Fruit fly (Drosophila melanogaster): ENCODE results near the gene dpr5.

The dpr5 gene

dm6 chr3R:11499715-11500235 is at the start of gene dpr5:
Gene dpr5 (plus strand): TSS chr3R:11499984.
- TF ChIP-seq Hr96 (GFP tag; optimal IDR thresholded peaks at IDR 0.05): no peak
- TF ChIP-seq Clk (GFP tag; optimal IDR thresholded peaks at IDR 0.05): no peak
- no peak for TF ChIP-seq cic (GFP tag; optimal IDR thresholded peaks at IDR 0.05)
- TF ChIP-seq CG7045 (GFP tag; optimal IDR thresholded peaks at IDR 0.05): no peak

dm6 chr3R:11451207-11451841 is 48.5 kb upstream of the dpr5 start, which contains the start of gene sals:
Gene sals (minus strand): TSS chr3R:11451791.
- no peak for TF ChIP-seq toe (GFP tag; optimal IDR thresholded peaks at IDR 0.05)
- TF ChIP-seq Mnt (GFP tag; optimal IDR thresholded peaks at IDR 0.05): no peak
- no peak for TF ChIP-seq Hr96 (GFP tag; optimal IDR thresholded peaks at IDR 0.05)

DNA sequence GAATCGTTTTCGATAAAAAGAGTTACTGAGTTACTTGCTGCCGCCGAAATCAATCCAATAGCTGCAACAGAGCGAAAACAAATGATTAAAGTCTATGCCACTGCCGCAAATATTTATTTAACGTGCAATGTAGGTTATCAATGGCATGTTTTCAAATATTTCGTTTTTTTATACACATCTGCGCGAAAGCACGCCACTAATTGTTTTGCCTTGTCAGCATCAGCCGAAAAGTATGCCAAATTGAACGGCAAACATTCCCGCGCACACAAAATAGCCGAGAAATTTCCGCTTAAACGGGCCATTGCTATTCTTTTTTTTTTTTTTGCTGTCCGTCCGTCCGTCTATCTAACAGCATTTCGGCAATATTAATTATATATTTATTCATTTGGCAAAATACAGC is 47.7 kb upstream of the dpr5 start:
- no peak for TF ChIP-seq cic (GFP tag; optimal IDR thresholded peaks at IDR 0.05)
- TF ChIP-seq Hr96 (GFP tag; optimal IDR thresholded peaks at IDR 0.05): no peak
- no peak for TF ChIP-seq CG12768 (GFP tag; optimal IDR thresholded peaks at IDR 0.05)
- TF ChIP-seq CG14711 (tag; optimal IDR thresholded peaks at IDR 0.05): no peak
- TF ChIP-seq CG33017 (tag; optimal IDR thresholded peaks at IDR 0.05): no peak
- no peak for TF ChIP-seq CG1620 (GFP tag; optimal IDR thresholded peaks at IDR 0.05)
- no peak for TF ChIP-seq pad (GFP tag; optimal IDR thresholded peaks at IDR 0.05)
- no peak for TF ChIP-seq Clk (GFP tag; optimal IDR thresholded peaks at IDR 0.05)
- no peak for TF ChIP-seq CG11617 (GFP tag; optimal IDR thresholded peaks at IDR 0.05)
- no peak for TF ChIP-seq CG7101 (tag; optimal IDR thresholded peaks at IDR 0.05)
- TF ChIP-seq toe (GFP tag; optimal IDR thresholded peaks at IDR 0.05): no peak
- no peak for TF ChIP-seq CG5204 (GFP tag; optimal IDR thresholded peaks at IDR 0.05)
- TF ChIP-seq CG7045 (GFP tag; optimal IDR thresholded peaks at IDR 0.05): no peak

DNA sequence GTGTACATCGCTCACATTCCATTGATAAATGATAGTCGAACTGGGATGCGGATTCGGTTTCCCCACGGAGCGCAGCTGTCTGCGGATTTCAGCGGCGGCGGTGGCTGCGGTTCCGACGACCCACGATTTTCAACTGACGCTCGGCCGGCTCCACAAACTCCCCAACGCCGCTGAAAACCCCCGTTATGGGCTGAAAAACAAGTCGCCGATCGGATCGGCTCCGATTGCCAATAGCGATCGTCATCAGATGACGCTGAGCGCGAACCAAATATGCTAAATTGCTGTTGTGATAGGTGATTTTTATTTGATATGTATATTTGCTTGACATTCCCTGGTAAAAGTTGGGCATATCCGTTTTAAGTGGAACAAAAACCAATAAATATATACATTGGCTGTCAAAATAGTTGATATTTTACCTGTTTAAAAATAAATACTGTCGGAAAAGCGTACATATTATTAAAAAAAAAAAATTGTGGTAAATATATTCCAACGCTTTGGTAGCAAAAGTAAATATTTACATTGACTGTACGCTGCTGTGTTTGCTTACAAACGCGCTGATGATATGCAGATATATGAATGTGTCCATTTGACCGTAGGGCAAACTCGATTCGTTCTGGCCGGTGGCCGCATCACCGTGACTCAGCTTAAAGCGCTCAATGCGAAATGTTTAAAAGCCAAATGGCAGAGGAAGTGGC is 45.4 kb upstream of the dpr5 start:
- TF ChIP-seq Clk (GFP tag; optimal IDR thresholded peaks at IDR 0.05): peak; percentile 49
- peak; percentile 71 for TF ChIP-seq tj (GFP tag; optimal IDR thresholded peaks at IDR 0.05)
- peak; percentile 48 for TF ChIP-seq ovo (GFP tag; optimal IDR thresholded peaks at IDR 0.05)
- TF ChIP-seq cic (GFP tag; optimal IDR thresholded peaks at IDR 0.05): peak; percentile 57
- TF ChIP-seq pad (GFP tag; optimal IDR thresholded peaks at IDR 0.05): peak; percentile 61
- TF ChIP-seq CG7101 (tag; optimal IDR thresholded peaks at IDR 0.05): peak; percentile 68
- peak; percentile 73 for TF ChIP-seq CG11617 (GFP tag; optimal IDR thresholded peaks at IDR 0.05)
- TF ChIP-seq bab1 (GFP tag; optimal IDR thresholded peaks at IDR 0.05): peak; percentile 81
- TF ChIP-seq CG1620 (GFP tag; optimal IDR thresholded peaks at IDR 0.05): peak; percentile 34
- TF ChIP-seq CG5204 (GFP tag; optimal IDR thresholded peaks at IDR 0.05): peak; percentile 58
- TF ChIP-seq CG12768 (GFP tag; optimal IDR thresholded peaks at IDR 0.05): peak; percentile 64
- no peak for TF ChIP-seq Crg-1 (GFP tag; optimal IDR thresholded peaks at IDR 0.05)
- TF ChIP-seq CG33017 (tag; optimal IDR thresholded peaks at IDR 0.05): peak; percentile 78
- TF ChIP-seq toe (GFP tag; optimal IDR thresholded peaks at IDR 0.05): peak; percentile 46
- peak; percentile 56 for TF ChIP-seq CG7045 (GFP tag; optimal IDR thresholded peaks at IDR 0.05)
- no peak for TF ChIP-seq Mnt (GFP tag; optimal IDR thresholded peaks at IDR 0.05)
- TF ChIP-seq Hr96 (GFP tag; optimal IDR thresholded peaks at IDR 0.05): peak; percentile 25
- TF ChIP-seq CG14711 (tag; optimal IDR thresholded peaks at IDR 0.05): peak; percentile 55
- TF ChIP-seq cnc (optimal IDR thresholded peaks at IDR 0.05): peak; percentile 69 to 92
- TF ChIP-seq kay (GFP tag; ENCODE audit: borderline replicate concordance): peak; percentile 87

DNA sequence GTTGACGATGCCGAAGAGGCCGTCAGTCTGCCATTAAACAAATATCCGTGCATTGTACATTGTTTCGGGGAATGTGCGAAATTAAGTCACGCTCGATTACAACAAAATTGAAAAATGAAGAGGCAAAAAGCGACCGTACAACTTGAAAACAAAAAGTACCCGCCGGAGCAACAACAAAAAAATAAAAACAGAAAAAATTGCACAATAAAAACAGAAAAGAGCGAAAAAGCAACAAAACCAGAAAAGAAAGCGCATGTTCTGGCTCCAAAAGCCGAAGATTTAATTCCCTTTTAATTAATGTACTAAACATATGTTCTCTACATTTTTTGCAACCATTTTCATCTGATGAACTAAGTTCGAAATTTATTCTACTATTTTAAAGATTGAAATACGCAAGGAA is 43.2 kb upstream of the dpr5 start:
- TF ChIP-seq CG11617 (GFP tag; optimal IDR thresholded peaks at IDR 0.05) (no peak), CG7101 (tag; optimal IDR thresholded peaks at IDR 0.05) (no peak), cic (GFP tag; optimal IDR thresholded peaks at IDR 0.05) (no peak), Crg-1 (GFP tag; optimal IDR thresholded peaks at IDR 0.05) (no peak), CG1620 (GFP tag; optimal IDR thresholded peaks at IDR 0.05) (no peak), pad (GFP tag; optimal IDR thresholded peaks at IDR 0.05) (no peak), cnc (optimal IDR thresholded peaks at IDR 0.05) (no peak), tj (GFP tag; optimal IDR thresholded peaks at IDR 0.05) (no peak), CG7045 (GFP tag; optimal IDR thresholded peaks at IDR 0.05) (no peak), Hr96 (GFP tag; optimal IDR thresholded peaks at IDR 0.05) (no peak), ovo (GFP tag; optimal IDR thresholded peaks at IDR 0.05) (no peak), Clk (GFP tag; optimal IDR thresholded peaks at IDR 0.05) (no peak), bab1 (GFP tag; optimal IDR thresholded peaks at IDR 0.05) (no peak), kay (GFP tag; ENCODE audit: borderline replicate concordance) (no peak), CG14711 (tag; optimal IDR thresholded peaks at IDR 0.05) (no peak), toe (GFP tag; optimal IDR thresholded peaks at IDR 0.05) (no peak), CG33017 (tag; optimal IDR thresholded peaks at IDR 0.05) (no peak), CG5204 (GFP tag; optimal IDR thresholded peaks at IDR 0.05) (no peak)

DNA sequence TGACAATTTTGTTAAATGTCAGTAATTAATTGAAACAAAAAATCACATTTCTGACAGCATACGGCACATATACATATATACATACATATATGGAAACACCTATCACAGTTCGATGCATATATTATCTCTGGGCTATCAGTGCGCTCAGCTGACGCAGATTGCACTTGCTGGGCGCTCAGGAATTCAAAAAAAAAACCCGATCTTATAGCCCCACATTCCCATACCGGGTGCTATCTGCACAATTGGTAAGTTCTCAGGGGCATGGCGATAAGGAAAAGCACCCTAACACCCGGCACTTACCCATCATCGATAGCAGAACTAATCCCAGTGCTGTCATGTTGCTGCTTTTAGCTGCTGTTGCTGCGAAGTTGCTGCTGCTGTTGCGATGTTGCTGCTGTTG is 42.5 kb upstream of the dpr5 start:
- TF ChIP-seq toe (GFP tag; optimal IDR thresholded peaks at IDR 0.05) (no peak), kay (GFP tag; ENCODE audit: borderline replicate concordance) (peak; percentile 14), CG11617 (GFP tag; optimal IDR thresholded peaks at IDR 0.05) (no peak), Mnt (GFP tag; optimal IDR thresholded peaks at IDR 0.05) (no peak), tj (GFP tag; optimal IDR thresholded peaks at IDR 0.05) (no peak), CG33017 (tag; optimal IDR thresholded peaks at IDR 0.05) (no peak)

Measured in whole organism, adult.